Fruit fly (Drosophila melanogaster) whole organism, adult: ENCODE measurements around the gene CG6325.

Experiments
- CG7045 ChIP-seq: fragments of 200-800 bp; sonication (Bioruptor generic); optimal IDR thresholded peaks from 2 replicates; lab custom pipeline; 2017; ENCODE audit warnings: missing biosample characterization, mild to moderate bottlenecking, missing genetic modification characterization
- Crg-1 ChIP-seq: fragments of 200-800 bp; sonication (Bioruptor generic); optimal IDR thresholded peaks from 2 replicates; lab custom pipeline; 2016; ENCODE audit warnings: missing biosample characterization, missing genetic modification characterization
- cic ChIP-seq: fragments of 200-800 bp; sonication (Bioruptor generic); optimal IDR thresholded peaks from 2 replicates; lab custom pipeline; 2017; ENCODE audit warnings: missing biosample characterization, mild to moderate bottlenecking, missing genetic modification characterization, moderate library complexity
- ovo ChIP-seq: fragments of 200-800 bp; sonication (Bioruptor generic); optimal IDR thresholded peaks from 2 replicates; lab custom pipeline; 2016; ENCODE audit warnings: missing biosample characterization, missing genetic modification characterization
- tj ChIP-seq: fragments of 200-800 bp; sonication (Bioruptor generic); optimal IDR thresholded peaks from 3 replicates; lab custom pipeline; 2017; ENCODE audit warnings: missing biosample characterization, mild to moderate bottlenecking, missing genetic modification characterization, moderate library complexity

DNA sequence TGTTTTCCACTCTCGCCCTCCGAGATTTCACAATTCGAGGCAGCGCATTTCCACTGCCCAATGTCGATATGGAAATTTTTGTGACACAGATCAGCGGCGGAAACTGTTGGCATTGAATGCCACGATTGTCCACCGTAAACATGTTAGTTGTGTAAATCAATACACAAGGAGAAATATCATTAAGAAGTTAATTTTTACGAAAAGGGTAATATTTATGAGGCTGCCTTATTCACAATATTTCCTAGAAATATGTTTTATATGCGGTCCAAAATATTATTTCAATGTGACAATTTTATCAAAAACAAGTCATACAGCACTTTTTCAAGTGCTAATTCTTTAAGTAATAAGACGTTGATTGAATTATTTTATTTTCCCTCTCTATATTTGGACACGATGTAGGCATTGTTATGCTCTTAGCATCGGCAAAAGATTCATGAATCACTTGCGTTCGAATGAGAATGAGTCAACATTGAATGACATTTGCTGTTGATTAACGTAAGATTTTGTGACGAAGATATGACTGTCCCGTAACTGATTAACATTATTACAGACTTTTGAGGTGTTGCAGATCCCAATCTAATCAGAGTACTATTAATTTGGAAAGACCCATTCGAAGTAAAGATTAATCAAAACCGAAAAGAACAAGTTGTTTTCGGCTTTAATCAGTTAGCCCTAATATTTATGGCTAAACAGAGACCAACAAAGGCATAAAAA is 13.3 kb downstream of the CG6325 start:
- TF ChIP-seq ovo (GFP tag; lab: Kevin White, UChicago), result no peak
- no peak for TF ChIP-seq tj (GFP tag; lab: Kevin White, UChicago)
- no peak for TF ChIP-seq cic (GFP tag; lab: Kevin White, UChicago)
- no peak for TF ChIP-seq Crg-1 (GFP tag; lab: Kevin White, UChicago)
- no peak for TF ChIP-seq CG7045 (GFP tag; lab: Kevin White, UChicago)
